Worm (Caenorhabditis elegans): Measurements from ENCODE around the gene F47D12.6.

DNA sequence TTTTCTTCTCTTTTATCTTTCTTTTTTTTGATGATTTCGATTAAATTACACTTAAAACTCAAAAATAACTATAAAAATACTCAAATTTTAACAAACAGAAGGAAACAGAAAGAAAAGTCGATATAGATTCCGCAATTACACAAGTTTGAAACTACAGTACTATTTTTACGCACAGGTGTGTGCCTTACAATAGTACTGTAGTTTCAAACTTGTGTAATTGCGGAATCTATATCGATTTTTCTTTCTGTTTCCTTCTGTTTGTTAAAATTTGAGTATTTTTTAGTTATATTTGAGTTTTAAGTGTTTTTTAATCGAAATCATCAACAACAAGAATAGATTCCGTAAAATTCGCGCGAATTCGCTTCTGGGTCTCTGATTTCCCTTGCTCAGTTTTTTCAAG, 4.1 kb downstream of the F47D12.6 start:
- no peak for TF ChIP-seq snpc-4 (tag; optimal IDR thresholded peaks at IDR 0.05)
- TF ChIP-seq pha-4 (tag; optimal IDR thresholded peaks at IDR 0.05) = no peak
- TF ChIP-seq aly-2 (tag; optimal IDR thresholded peaks at IDR 0.05) = no peak
- no peak for TF ChIP-seq fos-1 (tag; optimal IDR thresholded peaks at IDR 0.05)
- no peak for TF ChIP-seq unc-39 (tag; optimal IDR thresholded peaks at IDR 0.05)
- TF ChIP-seq unc-62 (GFP tag; optimal IDR thresholded peaks at IDR 0.05) = no peak
- no peak for TF ChIP-seq skn-1 (tag; optimal IDR thresholded peaks at IDR 0.05)
- no peak for TF ChIP-seq ceh-82 (tag; optimal IDR thresholded peaks at IDR 0.05)
